Fruit fly (Drosophila melanogaster) whole organism: ENCODE data around the gene Gbeta13F.

Source experiments
- CG8478 ChIP-seq: fragments of >200 bp; optimal IDR thresholded peaks from 2 replicates; lab custom pipeline; 2018; ENCODE audit warnings: inconsistent platforms
- Dll ChIP-seq: fragments of >200 bp; optimal IDR thresholded peaks from 2 replicates; lab custom pipeline; 2017
- psq ChIP-seq: fragments of >200 bp; optimal IDR thresholded peaks from 2 replicates; lab custom pipeline; 2017

- TF ChIP-seq Dll (lab: Kevin White, UChicago) (no peak), CG8478 (no peak), psq (no peak)
These were observed 6.1 kb downstream of the Gbeta13F start for dm6 chrX:15866032-15866431.
